Fruit fly (Drosophila melanogaster): ENCODE data around the gene mEFTs.

mEFTs gene

dm6 chr2L:17455823-17456222 is 45.1 kb downstream of the mEFTs start, which contains the start of gene SPH93:
Gene SPH93, minus strand, starts transcription at chr2L:17455923.
- TF ChIP-seq Sin3A (optimal IDR thresholded peaks at IDR 0.05), result no peak
- TF ChIP-seq Myc (optimal IDR thresholded peaks at IDR 0.05), result no peak
- no peak for TF ChIP-seq psq (optimal IDR thresholded peaks at IDR 0.05)
- TF ChIP-seq ttk (optimal IDR thresholded peaks at IDR 0.05), result no peak
- no peak for TF ChIP-seq h (optimal IDR thresholded peaks at IDR 0.05)
- no peak for TF ChIP-seq insv (optimal IDR thresholded peaks at IDR 0.05)

DNA sequence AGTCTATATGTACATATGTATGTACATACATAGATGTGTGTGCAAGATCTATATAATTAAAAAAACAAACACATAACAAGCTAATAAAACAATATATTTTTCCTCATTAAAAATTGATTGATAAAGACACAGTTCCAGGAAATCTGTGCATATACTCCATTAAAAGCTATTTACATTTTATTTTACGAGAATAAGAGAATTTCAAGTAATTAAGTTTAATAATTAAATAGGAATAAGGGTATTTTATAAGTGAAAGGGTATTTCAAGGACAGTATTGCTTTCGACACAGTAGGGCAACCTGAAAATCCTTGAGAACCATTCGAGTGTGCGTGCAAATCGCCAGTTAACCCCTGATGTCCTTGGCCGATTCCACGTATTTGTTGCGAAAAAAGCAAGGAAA is 48.3 kb downstream of the mEFTs start, which contains the start of gene CG5050:
Gene CG5050 (plus strand): TSS at position 301 of the 400 bp plus-strand sequence.
- no peak for TF ChIP-seq psq (optimal IDR thresholded peaks at IDR 0.05)
- no peak for TF ChIP-seq Myc (optimal IDR thresholded peaks at IDR 0.05)
- no peak for TF ChIP-seq insv (optimal IDR thresholded peaks at IDR 0.05)
- TF ChIP-seq h (optimal IDR thresholded peaks at IDR 0.05), result no peak
- no peak for TF ChIP-seq Sin3A (optimal IDR thresholded peaks at IDR 0.05)
- no peak for TF ChIP-seq ttk (optimal IDR thresholded peaks at IDR 0.05)

DNA sequence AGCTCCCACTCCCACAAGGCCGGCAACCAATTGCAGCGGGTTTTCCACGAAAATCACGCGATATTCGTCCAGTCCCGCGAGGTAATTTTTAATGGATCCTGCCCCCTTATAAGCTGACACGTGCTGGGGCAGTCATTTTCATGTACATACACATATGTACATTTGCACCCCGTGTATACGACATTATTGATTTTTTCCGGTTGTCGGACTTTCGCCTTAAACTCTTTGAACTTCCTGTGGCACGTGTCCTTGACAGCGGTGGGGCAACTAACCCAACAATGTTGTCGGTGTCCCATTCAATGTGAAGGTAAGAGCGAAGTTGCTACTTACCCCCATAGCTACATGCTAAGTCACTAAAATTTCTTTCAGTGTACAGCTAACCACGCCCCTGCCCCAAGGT is 48.8 kb downstream of the mEFTs start:
- TF ChIP-seq Myc (optimal IDR thresholded peaks at IDR 0.05) (no peak), h (optimal IDR thresholded peaks at IDR 0.05) (no peak), psq (optimal IDR thresholded peaks at IDR 0.05) (no peak), ttk (optimal IDR thresholded peaks at IDR 0.05) (no peak), Sin3A (optimal IDR thresholded peaks at IDR 0.05) (no peak), insv (optimal IDR thresholded peaks at IDR 0.05) (no peak)

- TF ChIP-seq h (optimal IDR thresholded peaks at IDR 0.05) (no peak), ttk (optimal IDR thresholded peaks at IDR 0.05) (no peak), Sin3A (optimal IDR thresholded peaks at IDR 0.05) (no peak), psq (optimal IDR thresholded peaks at IDR 0.05) (no peak), Myc (optimal IDR thresholded peaks at IDR 0.05) (no peak), insv (optimal IDR thresholded peaks at IDR 0.05) (no peak)
Measured at dm6 chr2L:17450505-17451415, 50.1 kb downstream of the mEFTs start.

DNA sequence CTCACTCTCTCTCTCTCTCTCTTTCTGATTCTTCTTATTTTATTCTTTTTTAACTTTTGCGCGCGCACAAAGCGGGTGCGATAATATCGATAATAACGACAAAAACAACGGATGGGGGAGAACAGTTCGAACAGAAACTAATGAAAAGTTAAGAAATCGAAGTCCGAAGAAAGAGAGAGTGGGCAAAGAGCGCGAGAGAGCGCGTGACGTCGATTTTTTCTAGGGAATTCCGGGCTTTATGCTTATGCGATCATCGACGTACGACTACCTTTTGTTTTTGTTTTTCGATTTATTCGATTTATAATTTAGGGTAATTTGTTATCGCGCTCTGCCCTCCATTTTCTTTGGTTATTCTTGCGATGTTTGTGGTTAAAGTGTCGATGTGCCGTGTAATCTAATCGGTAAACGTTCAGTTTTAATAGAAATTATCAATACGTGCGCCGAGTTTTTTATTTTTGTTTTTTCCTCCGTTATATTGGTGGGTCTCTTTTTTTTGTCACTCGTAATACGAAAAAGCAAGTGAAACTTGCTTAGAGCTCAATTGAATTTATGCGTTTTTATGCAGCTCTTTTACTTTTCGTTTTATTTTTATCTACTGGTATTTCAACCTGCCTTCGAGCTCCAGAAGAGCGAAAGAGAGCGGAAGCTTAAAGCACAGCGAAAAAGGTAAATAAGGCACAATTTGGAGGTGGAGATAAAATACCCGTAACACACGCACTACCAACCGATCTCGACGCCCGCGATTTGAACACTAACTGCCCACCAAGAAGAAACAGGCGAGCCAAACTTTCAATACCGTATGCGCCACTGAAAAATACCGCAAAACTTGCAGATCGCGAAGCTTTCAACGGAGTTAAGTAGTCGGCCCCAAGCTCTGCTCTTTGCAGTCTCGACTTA is 51.0 kb downstream of the mEFTs start, which contains the start of gene dl:
Gene dl (minus strand): TSS at position 757 of the 897 bp plus-strand sequence.
- TF ChIP-seq insv (optimal IDR thresholded peaks at IDR 0.05) (no peak), Sin3A (optimal IDR thresholded peaks at IDR 0.05) (no peak), psq (optimal IDR thresholded peaks at IDR 0.05) (no peak), ttk (optimal IDR thresholded peaks at IDR 0.05) (no peak), Myc (optimal IDR thresholded peaks at IDR 0.05) (no peak), h (optimal IDR thresholded peaks at IDR 0.05) (no peak)

All from Kc167 (cell line).